Worm (Caenorhabditis elegans) whole organism, L4 larva: ENCODE measurements around the gene upb-1.

ENCODE experiments used
- Y48G9A.11 ChIP-seq: fragments of 200-800 bp; sonication (Bioruptor generic); IDR thresholded peaks from 2 replicates; pipeline ENCODE4 v1.3.6; 2022; ENCODE audit warnings: missing genetic modification reagents, missing genetic modification characterization, missing compliant biosample characterization
- ZK337.2 ChIP-seq: fragments of 200-800 bp; sonication (Bioruptor generic); IDR thresholded peaks from 2 replicates; pipeline ENCODE4 v1.3.6; 2022; ENCODE audit warnings: missing genetic modification reagents, missing genetic modification characterization, missing compliant biosample characterization
- ceh-62 ChIP-seq: sonication (generic microtip); optimal IDR thresholded peaks from 2 replicates; lab custom pipeline; 2017; ENCODE audit warnings: missing biosample characterization, missing genetic modification characterization
- jun-1 ChIP-seq: fragments of 150-350 bp; optimal IDR thresholded peaks from 2 replicates; lab custom pipeline; 2014; ENCODE audit warnings: missing biosample characterization, missing genetic modification reagents, missing genetic modification characterization
- php-3 ChIP-seq: fragments of 200-800 bp; sonication (Bioruptor generic); IDR thresholded peaks from 2 replicates; pipeline ENCODE4 v1.3.6; 2022; ENCODE audit warnings: missing genetic modification reagents, missing genetic modification characterization, missing compliant biosample characterization
- zag-1 ChIP-seq: fragments of 150-350 bp; optimal IDR thresholded peaks from 2 replicates; lab custom pipeline; 2014; ENCODE audit warnings: missing biosample characterization, missing genetic modification characterization

DNA sequence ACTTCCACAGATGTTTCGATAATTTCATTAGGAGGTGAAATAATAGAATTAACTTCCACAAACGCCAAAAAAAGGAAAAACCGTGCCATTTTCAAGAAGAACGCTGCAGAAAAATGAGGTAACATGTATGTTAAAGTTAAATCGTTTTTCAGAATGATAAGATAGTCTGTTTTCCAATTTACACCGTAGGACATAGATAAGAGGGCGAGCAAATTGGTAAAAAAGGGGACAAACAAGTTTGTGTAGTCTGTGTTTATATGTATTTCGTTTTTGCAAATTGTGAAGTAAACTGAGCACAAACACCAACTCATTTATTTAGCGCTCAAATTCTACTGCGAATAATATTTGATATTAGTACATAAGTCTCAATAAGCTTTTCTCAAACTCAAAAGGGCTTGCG lies 30.0 kb downstream of the upb-1 start, which contains the start of gene F13H8.11:
- no peak for TF ChIP-seq ceh-62 (tag; lab: Kevin White, UChicago)
- no peak for TF ChIP-seq ZK337.2 (GFP tag; lab: Robert Waterston, UW)
- TF ChIP-seq zag-1 (tag; lab: Kevin White, UChicago), result no peak
- no peak for TF ChIP-seq Y48G9A.11 (GFP tag; lab: Robert Waterston, UW)
- TF ChIP-seq jun-1 (tag; lab: Kevin White, UChicago), result no peak
- no peak for TF ChIP-seq php-3 (GFP tag; lab: Robert Waterston, UW)
